Fruit fly (Drosophila melanogaster) whole organism, embryonic: Measurements from ENCODE around the gene CG33258.
A peak's percentile ranks its signal among the peaks of the same experiment; 100 is the strongest.

Experiments used
- Asciz ChIP-seq: fragments of 200-800 bp; sonication (Bioruptor generic); optimal IDR thresholded peaks from 2 replicates; lab custom pipeline; 2017; ENCODE audit warnings: missing biosample characterization, mild to moderate bottlenecking, missing genetic modification characterization, missing genetic modification reagents
- BtbVII ChIP-seq: fragments of 200-800 bp; sonication (Bioruptor generic); optimal IDR thresholded peaks from 3 replicates; lab custom pipeline; 2017; ENCODE audit warnings: missing biosample characterization, mild to moderate bottlenecking, missing genetic modification characterization
- C15 ChIP-seq: fragments of 200-800 bp; sonication (Bioruptor generic); IDR thresholded peaks from 3 replicates; pipeline ENCODE4 v1.3.6; 2022; ENCODE audit warnings: missing biosample characterization, missing genetic modification characterization
- CG10565 ChIP-seq: fragments of 200-800 bp; sonication (Bioruptor generic); optimal IDR thresholded peaks from 3 replicates; lab custom pipeline; 2016; ENCODE audit warnings: missing biosample characterization, mild to moderate bottlenecking, missing genetic modification characterization
- CG11085 ChIP-seq: fragments of 200-800 bp; sonication (Bioruptor generic); IDR thresholded peaks from 2 replicates; pipeline ENCODE4 v1.3.6; 2022; ENCODE audit warnings: missing biosample characterization, missing genetic modification characterization
- CG11093 ChIP-seq: fragments of 200-800 bp; sonication (Bioruptor generic); IDR thresholded peaks from 3 replicates; pipeline ENCODE4 v1.3.6; 2022; ENCODE audit warnings: missing biosample characterization, missing genetic modification characterization
- CG13296 ChIP-seq: fragments of 200-800 bp; sonication (Bioruptor generic); optimal IDR thresholded peaks from 3 replicates; lab custom pipeline; 2018; ENCODE audit warnings: missing biosample characterization, mild to moderate bottlenecking, missing genetic modification characterization
- CG13775 ChIP-seq: fragments of 200-800 bp; sonication (Bioruptor generic); optimal IDR thresholded peaks from 3 replicates; lab custom pipeline; 2017; ENCODE audit warnings: missing biosample characterization, mild to moderate bottlenecking, missing genetic modification characterization
- CG13894 ChIP-seq: fragments of 200-800 bp; sonication (Bioruptor generic); optimal IDR thresholded peaks from 3 replicates; lab custom pipeline; 2018; ENCODE audit warnings: missing biosample characterization, mild to moderate bottlenecking, missing genetic modification characterization, moderate library complexity
- CG14667 ChIP-seq: fragments of 200-800 bp; sonication (Bioruptor generic); IDR thresholded peaks from 2 replicates; pipeline ENCODE4 v1.3.6; 2022; ENCODE audit warnings: missing biosample characterization, missing genetic modification characterization
- CG2120 ChIP-seq: fragments of 200-800 bp; sonication (Bioruptor generic); optimal IDR thresholded peaks from 3 replicates; lab custom pipeline; 2016; ENCODE audit warnings: missing biosample characterization, missing genetic modification characterization
- CG32532 ChIP-seq: fragments of 200-800 bp; sonication (Bioruptor generic); IDR thresholded peaks from 2 replicates; pipeline ENCODE4 v1.3.6; 2022; ENCODE audit warnings: missing biosample characterization, missing genetic modification characterization
- CG32772 ChIP-seq: fragments of 200-800 bp; sonication (Bioruptor generic); IDR thresholded peaks from 2 replicates; pipeline ENCODE4 v1.3.6; 2022; ENCODE audit warnings: missing biosample characterization, missing genetic modification characterization
- CG4282 ChIP-seq: fragments of 200-800 bp; sonication (Bioruptor generic); optimal IDR thresholded peaks from 2 replicates; lab custom pipeline; 2016; ENCODE audit warnings: missing biosample characterization, missing genetic modification characterization
- CG43689 ChIP-seq: fragments of 200-800 bp; sonication (Bioruptor generic); IDR thresholded peaks from 2 replicates; pipeline ENCODE4 v1.3.6; 2022; ENCODE audit warnings: missing biosample characterization, missing genetic modification characterization
- CG4424 ChIP-seq: fragments of 200-800 bp; sonication (Bioruptor generic); optimal IDR thresholded peaks from 3 replicates; lab custom pipeline; 2016; ENCODE audit warnings: missing biosample characterization, missing genetic modification characterization
- CG4617 ChIP-seq: fragments of 200-800 bp; sonication (Bioruptor generic); optimal IDR thresholded peaks from 3 replicates; lab custom pipeline; 2016; ENCODE audit warnings: missing biosample characterization, missing genetic modification characterization, borderline replicate concordance
- CG6765 ChIP-seq: fragments of 200-800 bp; sonication (Bioruptor generic); optimal IDR thresholded peaks from 3 replicates; lab custom pipeline; 2017; ENCODE audit warnings: missing biosample characterization, mild to moderate bottlenecking, missing genetic modification characterization
- CG7357 ChIP-seq: fragments of 200-800 bp; sonication (Bioruptor generic); IDR thresholded peaks from 3 replicates; pipeline ENCODE4 v1.3.6; 2022; ENCODE audit warnings: missing biosample characterization, missing genetic modification characterization
- CG7839 ChIP-seq: fragments of 200-800 bp; sonication (Bioruptor generic); optimal IDR thresholded peaks from 3 replicates; lab custom pipeline; 2018; ENCODE audit warnings: missing biosample characterization, mild to moderate bottlenecking, missing genetic modification characterization, moderate library complexity
- CG7928 ChIP-seq: fragments of 200-800 bp; sonication (Bioruptor generic); optimal IDR thresholded peaks from 2 replicates; lab custom pipeline; 2017; ENCODE audit warnings: missing biosample characterization, mild to moderate bottlenecking, missing genetic modification characterization
- CG8359 ChIP-seq: fragments of 200-800 bp; sonication (Bioruptor generic); optimal IDR thresholded peaks from 2 replicates; lab custom pipeline; 2017; ENCODE audit warnings: missing biosample characterization, mild to moderate bottlenecking, missing genetic modification characterization, borderline replicate concordance
- CG8388 ChIP-seq: fragments of 200-800 bp; sonication (Bioruptor generic); optimal IDR thresholded peaks from 2 replicates; lab custom pipeline; 2019; ENCODE audit warnings: missing biosample characterization, mild to moderate bottlenecking, missing genetic modification characterization, moderate library complexity
- Gsc ChIP-seq: fragments of 200-800 bp; sonication (Bioruptor generic); IDR thresholded peaks from 2 replicates; pipeline ENCODE4 v1.3.6; 2022; ENCODE audit warnings: missing biosample characterization, missing genetic modification characterization
- Gug ChIP-seq: fragments of 200-800 bp; sonication (Bioruptor generic); IDR thresholded peaks from 4 replicates; pipeline ENCODE4 v1.3.6; 2022; ENCODE audit warnings: missing biosample characterization, missing genetic modification characterization
- HmgZ ChIP-seq: fragments of 200-800 bp; sonication (Bioruptor generic); optimal IDR thresholded peaks from 2 replicates; lab custom pipeline; 2018; ENCODE audit warnings: missing biosample characterization, mild to moderate bottlenecking, missing genetic modification characterization
- Hr78 ChIP-seq, 2 experiments: fragments of 200-800 bp in 1 of 2; fragments of >200 bp in 1 of 2; sonication (Bioruptor generic) in 1 of 2; optimal IDR thresholded peaks; 2 replicates each; lab custom pipeline; 2017 to 2019; ENCODE audit warnings: missing biosample characterization in 2 of 2, missing genetic modification characterization in 2 of 2, mild to moderate bottlenecking in 1 of 2, moderate library complexity in 1 of 2
- Lim3 ChIP-seq: fragments of 200-800 bp; sonication (Bioruptor generic); IDR thresholded peaks from 2 replicates; pipeline ENCODE4 v1.3.6; 2022; ENCODE audit warnings: missing biosample characterization, missing genetic modification characterization
- Opbp ChIP-seq: fragments of 200-800 bp; sonication (Bioruptor generic); IDR thresholded peaks from 3 replicates; pipeline ENCODE4 v1.3.6; 2022; ENCODE audit warnings: missing biosample characterization, missing genetic modification characterization; ENCODE audit not compliant: partially characterized antibody
- Optix ChIP-seq: fragments of 200-800 bp; sonication (Bioruptor generic); IDR thresholded peaks from 3 replicates; pipeline ENCODE4 v1.3.6; 2022; ENCODE audit warnings: missing biosample characterization, missing genetic modification characterization
- Ssrp ChIP-seq: fragments of 200-800 bp; sonication (Bioruptor generic); optimal IDR thresholded peaks from 2 replicates; lab custom pipeline; 2018; ENCODE audit warnings: missing biosample characterization, mild to moderate bottlenecking, missing genetic modification characterization, moderate library complexity
- Trl ChIP-seq, 3 experiments: fragments of >200 bp in 2 of 3; fragments of 200-800 bp in 1 of 3; sonication (Bioruptor generic) in 1 of 3; optimal IDR thresholded peaks; 2 replicates in 1 of 3; 3 replicates in 2 of 3; lab custom pipeline; 2016 to 2017; ENCODE audit warnings: missing biosample characterization in 1 of 3, missing genetic modification characterization in 1 of 3
- Xbp1 ChIP-seq: fragments of 200-800 bp; sonication (Bioruptor generic); optimal IDR thresholded peaks from 3 replicates; lab custom pipeline; 2016; ENCODE audit warnings: missing biosample characterization, mild to moderate bottlenecking, missing genetic modification characterization
- bcd ChIP-seq: fragments of 200-800 bp; sonication (Bioruptor generic); optimal IDR thresholded peaks from 2 replicates; lab custom pipeline; 2017; ENCODE audit warnings: missing biosample characterization, mild to moderate bottlenecking, missing genetic modification characterization
- emc ChIP-seq: fragments of 200-800 bp; sonication (Bioruptor generic); optimal IDR thresholded peaks from 2 replicates; lab custom pipeline; 2016; ENCODE audit warnings: missing biosample characterization, missing genetic modification characterization
- fd96Cb ChIP-seq: fragments of 200-800 bp; sonication (Bioruptor generic); optimal IDR thresholded peaks from 2 replicates; lab custom pipeline; 2018; ENCODE audit warnings: missing biosample characterization, mild to moderate bottlenecking, missing genetic modification characterization, moderate library complexity
- ftz-f1 ChIP-seq: fragments of 200-800 bp; sonication (Bioruptor generic); optimal IDR thresholded peaks from 2 replicates; lab custom pipeline; 2016; ENCODE audit warnings: missing biosample characterization, missing genetic modification characterization
- gcm ChIP-seq: fragments of 200-800 bp; sonication (Bioruptor generic); optimal IDR thresholded peaks from 2 replicates; lab custom pipeline; 2019; ENCODE audit warnings: missing biosample characterization, mild to moderate bottlenecking, missing genetic modification characterization, moderate library complexity
- gfzf ChIP-seq: fragments of 200-800 bp; sonication (Bioruptor generic); optimal IDR thresholded peaks from 2 replicates; lab custom pipeline; 2016; ENCODE audit warnings: missing biosample characterization, mild to moderate bottlenecking, missing genetic modification characterization, moderate library complexity
- gsb ChIP-seq: fragments of 200-800 bp; sonication (Bioruptor generic); IDR thresholded peaks from 2 replicates; pipeline ENCODE4 v1.3.6; 2022; ENCODE audit warnings: missing biosample characterization, missing genetic modification characterization
- ind ChIP-seq: fragments of 200-800 bp; sonication (Bioruptor generic); optimal IDR thresholded peaks from 3 replicates; lab custom pipeline; 2016; ENCODE audit warnings: missing biosample characterization, missing genetic modification characterization
- klu ChIP-seq: fragments of 200-800 bp; sonication (Bioruptor generic); IDR thresholded peaks from 2 replicates; pipeline ENCODE4 v1.3.6; 2022; ENCODE audit warnings: missing biosample characterization, missing genetic modification characterization
- otp ChIP-seq: fragments of 200-800 bp; sonication (Bioruptor generic); IDR thresholded peaks from 3 replicates; pipeline ENCODE4, ENCODE4 v1.3.6; 2022; ENCODE audit warnings: missing biosample characterization, missing genetic modification characterization
- salm ChIP-seq: fragments of 200-800 bp; sonication (Bioruptor generic); optimal IDR thresholded peaks from 2 replicates; lab custom pipeline; 2018; ENCODE audit warnings: missing biosample characterization, mild to moderate bottlenecking, missing genetic modification characterization
- sc ChIP-seq, 3 experiments: fragments of >200 bp in 2 of 3; fragments of 200-800 bp in 1 of 3; sonication (Bioruptor generic) in 1 of 3; optimal IDR thresholded peaks; 2 replicates in 2 of 3; 3 replicates in 1 of 3; lab custom pipeline; 2017; ENCODE audit warnings: mild to moderate bottlenecking in 1 of 3, missing biosample characterization in 1 of 3, missing genetic modification characterization in 1 of 3, missing genetic modification reagents in 1 of 3
- slou ChIP-seq: fragments of 200-800 bp; sonication (Bioruptor generic); optimal IDR thresholded peaks from 3 replicates; lab custom pipeline; 2016; ENCODE audit warnings: missing biosample characterization, missing genetic modification characterization
- sug ChIP-seq: fragments of 200-800 bp; optimal IDR thresholded peaks from 2 replicates; lab custom pipeline; 2019; ENCODE audit warnings: missing biosample characterization, mild to moderate bottlenecking, missing genetic modification characterization, moderate library complexity
- vfl ChIP-seq: fragments of 200-800 bp; sonication (Bioruptor generic); optimal IDR thresholded peaks from 2 replicates; lab custom pipeline; 2016; ENCODE audit warnings: missing biosample characterization, missing genetic modification characterization

Gene CG33258

DNA sequence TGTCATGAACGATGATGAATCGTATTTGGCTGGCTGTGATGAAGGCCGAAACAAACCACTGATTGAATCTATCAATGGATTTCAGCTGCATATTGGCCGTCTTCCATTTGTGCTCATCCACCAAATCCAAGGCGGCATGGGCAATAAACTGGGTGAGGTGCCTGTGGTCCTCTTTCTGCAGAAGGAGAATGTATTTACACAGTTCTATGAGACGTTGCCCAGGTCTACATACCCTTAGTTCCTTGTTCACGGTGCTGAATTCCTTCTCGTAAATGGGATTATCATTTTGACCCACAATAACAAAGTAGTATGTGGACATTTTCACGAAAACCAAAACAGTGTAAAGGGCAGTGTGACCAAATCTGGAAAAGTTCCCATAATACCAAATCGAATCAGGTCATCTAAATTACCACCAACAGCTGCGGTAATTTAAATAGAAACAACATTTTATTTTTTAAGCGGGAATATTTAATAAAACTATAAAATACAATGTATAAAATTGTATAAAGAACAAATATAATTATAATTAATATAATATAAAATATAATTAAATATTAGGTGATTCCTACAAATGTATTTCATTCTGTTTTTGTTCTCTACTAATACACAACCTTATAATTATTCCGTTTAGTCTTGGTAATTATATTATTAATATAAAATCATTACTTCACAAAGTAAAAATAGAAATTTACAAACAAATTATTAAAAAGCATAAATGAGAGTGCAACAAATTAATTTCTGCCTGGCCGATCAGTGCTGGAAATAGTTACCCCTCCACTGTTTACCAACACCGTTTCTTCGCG is 49.1 kb downstream of the CG33258 start, which contains the start of the genes Trs20 and elg1 (continued):
- TF ChIP-seq Xbp1, result peak; percentile 35
- TF ChIP-seq CG4282 (GFP tag; lab: Kevin White, UChicago), result no peak
- TF ChIP-seq fd96Cb, result no peak
- TF ChIP-seq ind (GFP tag; lab: Kevin White, UChicago), result peak; percentile 39
- peak; percentile 43 for TF ChIP-seq CG4424 (GFP tag; lab: Kevin White, UChicago)
- TF ChIP-seq ftz-f1 (GFP tag; lab: Kevin White, UChicago), result no peak
- TF ChIP-seq HmgZ (tag; lab: Kevin White, UChicago), result peak; percentile 10
- TF ChIP-seq Gug, result peak; percentile 6; the same call in 1 of the 4 replicates
- peak in 1 of 2 experiments; percentile 44 for TF ChIP-seq Hr78 (GFP tag; optimal IDR thresholded peaks at IDR 0.05; lab: Kevin White, UChicago)
- peak; percentile 27 for TF ChIP-seq CG6765 (GFP tag; lab: Kevin White, UChicago)
- TF ChIP-seq Lim3, result no peak
- peak; percentile 34 for TF ChIP-seq Ssrp
- no peak for TF ChIP-seq CG14667 (GFP tag; lab: Robert Waterston, UW)
- TF ChIP-seq CG13775 (GFP tag; lab: Kevin White, UChicago), result peak; percentile 41
- TF ChIP-seq CG13894 (tag; lab: Kevin White, UChicago), result peak; percentile 15
- TF ChIP-seq CG2120, result peak; percentile 42
- TF ChIP-seq klu (GFP tag; lab: Robert Waterston, UW), result no peak
- TF ChIP-seq CG13296 (GFP tag; lab: Kevin White, UChicago), result peak; percentile 73
- TF ChIP-seq CG8388 (GFP tag; lab: Kevin White, UChicago), result peak; percentile 70
- TF ChIP-seq emc (GFP tag; lab: Kevin White, UChicago), result no peak
- no peak for TF ChIP-seq CG11093 (GFP tag; lab: Robert Waterston, UW)
- TF ChIP-seq Optix (GFP tag; lab: Robert Waterston, UW), result no peak
- TF ChIP-seq sug (tag; lab: Kevin White, UChicago), result peak; percentile 58
- TF ChIP-seq bcd (GFP tag; lab: Kevin White, UChicago), result peak; percentile 2
- no peak for TF ChIP-seq CG11085 (GFP tag; lab: Robert Waterston, UW)
- TF ChIP-seq CG43689 (GFP tag; lab: Robert Waterston, UW), result no peak
- TF ChIP-seq Trl (optimal IDR thresholded peaks at IDR 0.05; lab: Kevin White, UChicago), result no peak
- no peak for TF ChIP-seq Trl (GFP tag; optimal IDR thresholded peaks at IDR 0.05; lab: Kevin White, UChicago)
- TF ChIP-seq sc (optimal IDR thresholded peaks at IDR 0.05; lab: Kevin White, UChicago), result no peak
- no peak for TF ChIP-seq sc (GFP tag; optimal IDR thresholded peaks at IDR 0.05; lab: Kevin White, UChicago)
- no peak for TF ChIP-seq vfl (GFP tag; lab: Kevin White, UChicago)
- TF ChIP-seq salm (tag; lab: Kevin White, UChicago), result no peak
- TF ChIP-seq CG8359 (GFP tag; lab: Kevin White, UChicago), result no peak
- no peak for TF ChIP-seq CG32772 (GFP tag; lab: Robert Waterston, UW)
- peak; percentile 74 for TF ChIP-seq CG7839 (tag; lab: Kevin White, UChicago)
- peak; percentile 42; the same call in 1 of the 3 replicates for TF ChIP-seq Opbp (GFP tag; lab: Robert Waterston, UW)
- no peak for TF ChIP-seq C15 (GFP tag; lab: Robert Waterston, UW)
- TF ChIP-seq Asciz (GFP tag; lab: Kevin White, UChicago), result no peak
- no peak for TF ChIP-seq CG7357 (GFP tag; lab: Robert Waterston, UW)
- TF ChIP-seq BtbVII (GFP tag; lab: Kevin White, UChicago), result no peak
- peak; percentile 73 for TF ChIP-seq gfzf
- TF ChIP-seq otp (GFP tag; lab: Robert Waterston, UW), result no peak
- TF ChIP-seq CG10565 (GFP tag; lab: Kevin White, UChicago), result no peak
- no peak for TF ChIP-seq CG4617
- no peak for TF ChIP-seq slou (GFP tag; lab: Kevin White, UChicago)
- no peak for TF ChIP-seq gsb
- peak; percentile 77 for TF ChIP-seq gcm
- no peak for TF ChIP-seq CG7928 (GFP tag; lab: Kevin White, UChicago)
- no peak for TF ChIP-seq Gsc (GFP tag; lab: Robert Waterston, UW)
- peak; percentile 26; the same call in 1 of the 2 replicates for TF ChIP-seq CG32532 (GFP tag; lab: Robert Waterston, UW)
